Worm (Caenorhabditis elegans): ENCODE results near the gene K09F6.7.

K09F6.7 gene

DNA sequence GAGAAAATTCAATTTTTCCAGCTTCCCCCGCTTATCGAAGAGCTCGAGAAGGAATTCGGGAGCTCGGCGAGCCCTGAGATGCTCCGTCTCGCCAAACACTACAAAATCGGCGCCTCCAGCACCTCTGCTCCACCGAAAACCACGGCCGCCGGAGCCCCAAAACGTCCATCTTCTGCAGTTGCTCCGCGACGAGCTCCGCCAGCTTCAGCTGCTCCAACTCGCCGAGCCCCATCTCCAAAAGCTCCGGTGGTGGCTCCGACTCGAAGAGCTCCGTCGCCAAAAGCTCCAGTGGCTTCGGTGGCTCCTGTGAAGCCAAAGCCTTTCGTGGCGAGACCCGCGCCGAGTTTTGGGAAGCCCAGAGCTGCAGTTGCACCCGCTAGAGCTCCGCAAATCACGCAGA, 40.3 kb downstream of the K09F6.7 start:
- TF ChIP-seq lin-11 (tag; optimal IDR thresholded peaks at IDR 0.05) (no peak), T23F11.4 (GFP tag; optimal IDR thresholded peaks at IDR 0.05) (no peak), tbx-2 (tag; optimal IDR thresholded peaks at IDR 0.05) (no peak), nhr-11 (tag; optimal IDR thresholded peaks at IDR 0.05) (no peak), pag-3 (tag; optimal IDR thresholded peaks at IDR 0.05; ENCODE audit: borderline replicate concordance) (no peak), pros-1 (tag; optimal IDR thresholded peaks at IDR 0.05) (no peak), ref-2 (tag; optimal IDR thresholded peaks at IDR 0.05) (no peak), mec-3 (tag; optimal IDR thresholded peaks at IDR 0.05; ENCODE audit: borderline replicate concordance) (no peak), hlh-30 (tag; optimal IDR thresholded peaks at IDR 0.05; ENCODE audit: insufficient read depth) (no peak), ceh-34 (tag; optimal IDR thresholded peaks at IDR 0.05) (no peak), ceh-22 (tag; optimal IDR thresholded peaks at IDR 0.05) (no peak), fkh-6 (tag; optimal IDR thresholded peaks at IDR 0.05) (no peak), hlh-6 (tag; optimal IDR thresholded peaks at IDR 0.05) (no peak), pha-4 (tag; optimal IDR thresholded peaks at IDR 0.05) (no peak), ceh-14 (tag; optimal IDR thresholded peaks at IDR 0.05) (no peak), hlh-13 (GFP tag; optimal IDR thresholded peaks at IDR 0.05) (no peak), lim-6 (tag; optimal IDR thresholded peaks at IDR 0.05) (no peak), rnt-1 (tag; optimal IDR thresholded peaks at IDR 0.05) (no peak)

- no peak for TF ChIP-seq sox-4 (tag; optimal IDR thresholded peaks at IDR 0.05)
- TF ChIP-seq hlh-13 (GFP tag; optimal IDR thresholded peaks at IDR 0.05): no peak
- TF ChIP-seq lim-6 (tag; optimal IDR thresholded peaks at IDR 0.05): no peak
Measured at ce11 chrII:2243342-2243741, 48.6 kb downstream of the K09F6.7 start, which contains the start of gene F54A3.2. Gene F54A3.2 (plus strand): TSS chrII:2243642.

Measured in whole organism, late embryonic.